Worm (Caenorhabditis elegans): ENCODE results near the gene tpan-1.

DNA sequence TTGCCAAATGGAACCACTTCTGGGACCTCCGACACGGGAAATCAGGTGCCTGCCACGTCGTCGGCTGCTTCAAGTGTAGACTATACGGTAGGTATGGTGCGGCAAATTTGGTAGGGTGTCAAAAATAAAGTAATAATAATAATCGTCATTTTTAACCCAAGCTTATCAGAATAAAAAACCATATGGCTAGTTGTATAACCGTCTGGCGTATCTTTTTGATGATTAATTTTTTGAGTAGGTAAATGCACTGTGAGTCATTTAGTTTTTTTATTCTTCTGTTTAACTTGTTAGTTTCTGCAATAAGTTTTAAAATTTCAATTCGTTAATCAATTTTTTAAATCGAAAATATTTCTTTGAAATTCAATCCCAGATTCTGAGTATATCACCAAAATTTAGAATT, 33.8 kb upstream of the tpan-1 start:
- TF ChIP-seq ztf-29 (GFP tag; IDR thresholded peaks at IDR 0.05): no peak
- no peak for TF ChIP-seq ref-1 (GFP tag; conservative IDR thresholded peaks at IDR 0.05)
- no peak for TF ChIP-seq ztf-23 (GFP tag; IDR thresholded peaks at IDR 0.05)
- no peak for TF ChIP-seq flt-1 (GFP tag; IDR thresholded peaks at IDR 0.05)
- no peak for TF ChIP-seq klf-2 (GFP tag; conservative IDR thresholded peaks at IDR 0.05)

Measured in whole organism, midembryonic.